Worm (Caenorhabditis elegans) whole organism, L4 larva: ENCODE data around the gene sdpn-1.

Source experiments
- D1046.2 ChIP-seq: fragments of 200-800 bp; sonication (Bioruptor generic); IDR thresholded peaks from 2 replicates; pipeline ENCODE4 v1.3.6; 2022; ENCODE audit warnings: missing genetic modification characterization, missing compliant biosample characterization
- F26F4.8 ChIP-seq: fragments of 200-800 bp; sonication (Bioruptor generic); conservative IDR thresholded peaks from 2 replicates; pipeline ENCODE4 v1.3.6; 2022; ENCODE audit warnings: missing genetic modification characterization, missing compliant biosample characterization
- F44E2.7 ChIP-seq: fragments of 200-800 bp; sonication (Bioruptor generic); IDR thresholded peaks from 2 replicates; pipeline ENCODE4 v2.1.2; 2022; ENCODE audit warnings: missing genetic modification characterization, missing compliant biosample characterization
- T26A8.4 ChIP-seq: fragments of 200-800 bp; sonication (Bioruptor generic); IDR thresholded peaks from 2 replicates; pipeline ENCODE4 v1.3.6; 2022; ENCODE audit warnings: missing genetic modification characterization, missing compliant biosample characterization
- Y75B8A.6 ChIP-seq: fragments of 200-800 bp; sonication (Bioruptor generic); IDR thresholded peaks from 2 replicates; pipeline ENCODE4 v1.3.6; 2022; ENCODE audit warnings: missing genetic modification reagents, missing genetic modification characterization, missing compliant biosample characterization
- ZK337.2 ChIP-seq: fragments of 200-800 bp; sonication (Bioruptor generic); IDR thresholded peaks from 2 replicates; pipeline ENCODE4 v1.3.6; 2022; ENCODE audit warnings: missing genetic modification reagents, missing genetic modification characterization, missing compliant biosample characterization
- aha-1 ChIP-seq: fragments of 150-350 bp; peaks from one replicate; lab custom pipeline; 2014; ENCODE audit warnings: missing biosample characterization, missing genetic modification characterization
- attf-4 ChIP-seq: sonication (generic microtip); optimal IDR thresholded peaks from 3 replicates; lab custom pipeline; 2017; ENCODE audit warnings: missing biosample characterization, missing genetic modification characterization
- ceh-32 ChIP-seq: sonication (generic microtip); optimal IDR thresholded peaks from 2 replicates; lab custom pipeline; 2016; ENCODE audit warnings: mild to moderate bottlenecking, missing genetic modification characterization, missing compliant biosample characterization; ENCODE audit not compliant: poor library complexity
- ceh-44 ChIP-seq: fragments of 200-800 bp; sonication (Bioruptor generic); IDR thresholded peaks from 2 replicates; pipeline ENCODE4 v1.3.6; 2022; ENCODE audit warnings: missing genetic modification reagents, missing genetic modification characterization, missing compliant biosample characterization
- ceh-62 ChIP-seq: sonication (generic microtip); optimal IDR thresholded peaks from 2 replicates; lab custom pipeline; 2017; ENCODE audit warnings: missing biosample characterization, missing genetic modification characterization
- ctbp-1 ChIP-seq: fragments of 200-800 bp; sonication (Bioruptor generic); IDR thresholded peaks from 2 replicates; pipeline ENCODE4 v1.3.6; 2022; ENCODE audit warnings: missing genetic modification reagents, missing genetic modification characterization, missing compliant biosample characterization
- dmd-6 ChIP-seq: fragments of 200-800 bp; sonication (Bioruptor generic); IDR thresholded peaks from 2 replicates; pipeline ENCODE4 v1.3.6; 2022; ENCODE audit warnings: missing genetic modification reagents, missing genetic modification characterization, missing compliant biosample characterization
- dmd-9 ChIP-seq: fragments of 200-800 bp; sonication (Bioruptor generic); IDR thresholded peaks from 2 replicates; pipeline ENCODE4 v1.3.6; 2022; ENCODE audit warnings: missing genetic modification reagents, missing genetic modification characterization, missing compliant biosample characterization
- duxl-1 ChIP-seq: sonication (generic microtip); optimal IDR thresholded peaks from 2 replicates; lab custom pipeline; 2016; ENCODE audit warnings: mild to moderate bottlenecking, missing genetic modification characterization, moderate library complexity, missing compliant biosample characterization; ENCODE audit not compliant: poor library complexity
- dve-1 ChIP-seq: sonication (generic microtip); optimal IDR thresholded peaks from 2 replicates; lab custom pipeline; 2017; ENCODE audit warnings: antibody characterized with exemption, mild to moderate bottlenecking, missing genetic modification characterization, missing compliant biosample characterization; ENCODE audit not compliant: insufficient read depth
- fkh-10 ChIP-seq: fragments of 150-350 bp; optimal IDR thresholded peaks from 2 replicates; lab custom pipeline; 2014; ENCODE audit warnings: missing biosample characterization, missing genetic modification reagents, missing genetic modification characterization
- hif-1 ChIP-seq, 2 experiments: sonication (generic microtip); optimal IDR thresholded peaks; 2 replicates each; lab custom pipeline; 2016 to 2017; ENCODE audit warnings: missing compliant biosample characterization in 2 of 2, missing genetic modification characterization in 2 of 2, missing genetic modification reagents in 2 of 2, missing genotype in 2 of 2, mild to moderate bottlenecking in 1 of 2
- jun-1 ChIP-seq: fragments of 150-350 bp; optimal IDR thresholded peaks from 2 replicates; lab custom pipeline; 2014; ENCODE audit warnings: missing biosample characterization, missing genetic modification reagents, missing genetic modification characterization
- lin-13 ChIP-seq: fragments of 150-350 bp; optimal IDR thresholded peaks from 2 replicates; lab custom pipeline; 2014; ENCODE audit warnings: missing biosample characterization, missing genetic modification reagents, missing genetic modification characterization
- lin-29 ChIP-seq: fragments of 200-800 bp; sonication (Bioruptor generic); IDR thresholded peaks from 2 replicates; pipeline ENCODE4 v1.3.6; 2022; ENCODE audit warnings: missing genetic modification reagents, missing genetic modification characterization, missing compliant biosample characterization
- lin-38 ChIP-seq: fragments of 200-800 bp; sonication (Bioruptor generic); IDR thresholded peaks from 2 replicates; pipeline ENCODE4 v1.3.6; 2022; ENCODE audit warnings: missing genetic modification reagents, missing genetic modification characterization, missing compliant biosample characterization
- lir-3 ChIP-seq: sonication (generic microtip); optimal IDR thresholded peaks from 2 replicates; lab custom pipeline; 2016; ENCODE audit warnings: mild to moderate bottlenecking, missing genetic modification characterization, missing compliant biosample characterization
- mep-1 ChIP-seq: fragments of 150-350 bp; sonication (generic microtip); optimal IDR thresholded peaks from 3 replicates; lab custom pipeline; 2014; ENCODE audit warnings: missing biosample characterization, missing genetic modification characterization
- mxl-3 ChIP-seq: fragments of 200-800 bp; sonication (Bioruptor generic); optimal IDR thresholded peaks from 2 replicates; lab custom pipeline; 2018; ENCODE audit warnings: mild to moderate bottlenecking, missing genetic modification characterization, missing compliant biosample characterization
- nhr-25 ChIP-seq: sonication (generic microtip); optimal IDR thresholded peaks from 2 replicates; lab custom pipeline; 2017; ENCODE audit warnings: missing genetic modification characterization, mild to moderate bottlenecking, missing compliant biosample characterization, antibody characterized with exemption, moderate library complexity, borderline replicate concordance; ENCODE audit not compliant: insufficient read depth
- nhr-42 ChIP-seq: fragments of 200-800 bp; sonication (Bioruptor generic); IDR thresholded peaks from 2 replicates; pipeline ENCODE4 v1.3.6; 2022; ENCODE audit warnings: missing genetic modification characterization, missing compliant biosample characterization
- nhr-77 ChIP-seq: fragments of 150-350 bp; optimal IDR thresholded peaks from 2 replicates; lab custom pipeline; 2014; ENCODE audit warnings: missing biosample characterization, missing genetic modification characterization
- pha-4 ChIP-seq, 2 experiments: fragments of 150-350 bp in 1 of 2; fragments of 200-800 bp in 1 of 2; sonication (Bioruptor generic) in 1 of 2; IDR thresholded peaks in 1 of 2; optimal IDR thresholded peaks in 1 of 2; 2 replicates each; pipeline versions ENCODE4 v1.3.6 to Lab custom; 2014 to 2022; ENCODE audit warnings: missing genetic modification characterization in 2 of 2, missing genetic modification reagents in 2 of 2, missing biosample characterization in 1 of 2, missing compliant biosample characterization in 1 of 2
- pqm-1 ChIP-seq: sonication (generic microtip); optimal IDR thresholded peaks from 2 replicates; lab custom pipeline; 2017; ENCODE audit warnings: missing biosample characterization, missing genetic modification characterization
- snpc-1.2 ChIP-seq: fragments of 200-800 bp; sonication (Bioruptor generic); IDR thresholded peaks from 2 replicates; pipeline ENCODE4 v1.3.6; 2022; ENCODE audit warnings: missing genetic modification reagents, missing genetic modification characterization, missing compliant biosample characterization
- unc-130 ChIP-seq: sonication (generic microtip); optimal IDR thresholded peaks from 2 replicates; lab custom pipeline; 2016; ENCODE audit warnings: missing genetic modification reagents, missing genetic modification characterization, missing compliant biosample characterization
- unc-39 ChIP-seq: sonication (generic microtip); optimal IDR thresholded peaks from 2 replicates; lab custom pipeline; 2017; ENCODE audit warnings: missing biosample characterization, missing genetic modification characterization
- unc-62 ChIP-seq, 3 experiments: fragments of 150-350 bp in 1 of 3; sonication (generic microtip); optimal IDR thresholded peaks in 2 of 3; peaks in 1 of 3; 1 replicate in 1 of 3; 2 replicates in 2 of 3; lab custom pipeline; 2014 to 2017; ENCODE audit warnings: missing biosample characterization in 3 of 3, missing genetic modification characterization in 3 of 3, missing genetic modification reagents in 3 of 3, missing genotype in 1 of 3
- zip-11 ChIP-seq: fragments of 200-800 bp; sonication (Bioruptor generic); IDR thresholded peaks from 2 replicates; pipeline ENCODE4 v1.3.6; 2022; ENCODE audit warnings: missing genetic modification characterization, missing compliant biosample characterization
- zip-2 ChIP-seq: fragments of 150-350 bp; optimal IDR thresholded peaks from 2 replicates; lab custom pipeline; 2014; ENCODE audit warnings: missing biosample characterization, missing genetic modification characterization

The sdpn-1 gene

DNA sequence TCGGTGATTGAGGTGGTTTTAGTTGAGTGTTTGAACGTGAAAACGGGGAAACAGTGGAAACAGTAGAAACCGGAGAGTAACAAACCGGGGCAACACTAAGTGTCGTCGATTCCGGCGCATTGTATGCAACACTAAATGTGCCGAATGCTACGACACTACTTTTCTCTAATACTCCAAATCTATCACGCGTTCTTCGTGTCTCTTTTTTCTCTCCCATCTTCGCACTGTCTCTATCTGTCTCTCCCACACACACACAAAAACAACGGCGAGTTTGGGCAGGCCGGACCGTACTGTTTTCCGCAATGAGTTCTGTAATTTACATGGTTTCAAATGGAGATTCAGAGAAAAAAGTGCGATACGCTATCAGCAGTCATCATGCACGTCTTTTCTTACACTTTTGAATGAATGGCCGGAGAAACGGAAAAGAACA is 36.0 kb downstream of the sdpn-1 start (continued):
- TF ChIP-seq duxl-1 (tag; lab: Kevin White, UChicago) (no peak), lin-13 (GFP tag; lab: Kevin White, UChicago) (no peak), nhr-25 (tag; lab: Kevin White, UChicago) (peak; percentile 46), ctbp-1 (GFP tag; lab: Robert Waterston, UW) (no peak), unc-39 (tag; lab: Kevin White, UChicago) (no peak), Y75B8A.6 (GFP tag; lab: Robert Waterston, UW) (no peak), ZK337.2 (GFP tag; lab: Robert Waterston, UW) (no peak), D1046.2 (GFP tag; lab: Robert Waterston, UW) (no peak), pha-4 (GFP tag; IDR thresholded peaks at IDR 0.05; lab: Robert Waterston, UW) (peak; percentile 63; the same call in 1 of the 2 replicates), pha-4 (tag; optimal IDR thresholded peaks at IDR 0.05; lab: Kevin White, UChicago) (no peak), aha-1 (tag; lab: Kevin White, UChicago) (no peak), F26F4.8 (no peak), ceh-44 (GFP tag; lab: Robert Waterston, UW) (no peak), dmd-6 (GFP tag; lab: Robert Waterston, UW) (peak; percentile 96), snpc-1.2 (GFP tag; lab: Robert Waterston, UW) (no peak), jun-1 (tag; lab: Kevin White, UChicago) (peak; percentile 65), T26A8.4 (GFP tag; lab: Robert Waterston, UW) (no peak), attf-4 (tag; lab: Kevin White, UChicago) (no peak), lin-38 (GFP tag; lab: Robert Waterston, UW) (no peak), hif-1 (tag; optimal IDR thresholded peaks at IDR 0.05; lab: Kevin White, UChicago) (peak in 1 of 2 experiments; percentile 76), dmd-9 (no peak), lin-29 (GFP tag; lab: Robert Waterston, UW) (no peak), ceh-32 (tag; lab: Kevin White, UChicago) (no peak), zip-11 (GFP tag; lab: Robert Waterston, UW) (no peak), nhr-42 (GFP tag; lab: Robert Waterston, UW) (peak; percentile 72; the same call in 1 of the 2 replicates), dve-1 (tag; lab: Kevin White, UChicago) (peak; percentile 89), F44E2.7 (GFP tag; lab: Robert Waterston, UW) (no peak), unc-62 (GFP tag; optimal IDR thresholded peaks at IDR 0.05 in 1 of 2; lab: Kevin White, UChicago) (peak in 1 of 2 experiments; percentile 71), unc-62 (tag; optimal IDR thresholded peaks at IDR 0.05; lab: Kevin White, UChicago) (no peak)

DNA sequence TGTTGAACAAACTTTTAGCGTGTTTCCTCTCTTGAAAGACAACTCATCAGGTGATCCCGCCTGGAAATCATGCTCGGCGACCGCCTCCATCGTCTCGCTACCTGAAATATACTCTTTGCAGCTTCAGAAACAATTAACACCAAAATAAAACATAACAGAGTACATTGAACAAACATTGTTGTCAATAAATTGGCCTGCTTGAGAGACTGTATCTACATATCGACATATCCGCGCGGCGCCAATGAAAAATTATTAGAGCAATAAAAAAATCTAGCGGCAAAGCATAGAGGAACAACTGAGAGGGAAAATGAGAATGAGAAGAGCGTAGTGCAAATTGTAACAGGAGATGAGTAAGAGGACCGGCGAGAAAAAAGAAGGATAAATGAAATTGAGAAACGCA is 36.4 kb downstream of the sdpn-1 start, which contains the start of gene sem-5:
Gene sem-5 (minus strand): TSS at position 101 of the 400 bp plus-strand sequence.
- TF ChIP-seq dmd-9, result no peak
- no peak for TF ChIP-seq pqm-1 (tag; lab: Kevin White, UChicago)
- no peak for TF ChIP-seq pha-4 (GFP tag; IDR thresholded peaks at IDR 0.05; lab: Robert Waterston, UW)
- TF ChIP-seq pha-4 (tag; optimal IDR thresholded peaks at IDR 0.05; lab: Kevin White, UChicago), result no peak
- no peak for TF ChIP-seq lir-3 (tag; lab: Kevin White, UChicago)
- TF ChIP-seq mxl-3 (GFP tag; lab: Kevin White, UChicago), result no peak
- TF ChIP-seq unc-130 (GFP tag; lab: Kevin White, UChicago), result no peak
- TF ChIP-seq D1046.2 (GFP tag; lab: Robert Waterston, UW), result no peak
- no peak for TF ChIP-seq F26F4.8
- TF ChIP-seq ceh-62 (tag; lab: Kevin White, UChicago), result no peak
- TF ChIP-seq fkh-10 (GFP tag; lab: Kevin White, UChicago), result no peak
- no peak for TF ChIP-seq nhr-77 (tag; lab: Kevin White, UChicago)
- TF ChIP-seq mep-1 (tag; lab: Kevin White, UChicago), result no peak
- TF ChIP-seq zip-2 (tag; lab: Kevin White, UChicago), result no peak
